Fruit fly (Drosophila melanogaster) whole organism, adult: Measurements from ENCODE around the gene P5CDh1.

Experiments used
- CG12768 ChIP-seq: fragments of 200-800 bp; sonication (Bioruptor generic); optimal IDR thresholded peaks from 2 replicates; lab custom pipeline; 2017; ENCODE audit warnings: missing biosample characterization, missing genetic modification characterization, mild to moderate bottlenecking, moderate library complexity, missing genetic modification reagents
- CG14711 ChIP-seq: fragments of 200-800 bp; sonication (Bioruptor generic); optimal IDR thresholded peaks from 2 replicates; lab custom pipeline; 2018; ENCODE audit warnings: missing biosample characterization, mild to moderate bottlenecking, missing genetic modification characterization, moderate library complexity
- CG7045 ChIP-seq: fragments of 200-800 bp; sonication (Bioruptor generic); optimal IDR thresholded peaks from 2 replicates; lab custom pipeline; 2017; ENCODE audit warnings: missing biosample characterization, mild to moderate bottlenecking, missing genetic modification characterization
- CG7101 ChIP-seq: fragments of 200-800 bp; sonication (Bioruptor generic); optimal IDR thresholded peaks from 2 replicates; lab custom pipeline; 2018; ENCODE audit warnings: missing biosample characterization, mild to moderate bottlenecking, missing genetic modification characterization, moderate library complexity
- Clk ChIP-seq: fragments of 200-800 bp; sonication (Bioruptor generic); optimal IDR thresholded peaks from 2 replicates; lab custom pipeline; 2017; ENCODE audit warnings: missing biosample characterization, missing genetic modification characterization
- bab1 ChIP-seq: fragments of 200-800 bp; sonication (Bioruptor generic); optimal IDR thresholded peaks from 3 replicates; lab custom pipeline; 2019; ENCODE audit warnings: missing biosample characterization, mild to moderate bottlenecking, missing genetic modification characterization, moderate library complexity
- kay ChIP-seq: fragments of 200-800 bp; sonication (Bioruptor generic); peaks from one replicate; lab custom pipeline; 2016; ENCODE audit warnings: missing biosample characterization, missing genetic modification characterization, borderline replicate concordance
- pad ChIP-seq: fragments of 200-800 bp; sonication (Bioruptor generic); optimal IDR thresholded peaks from 3 replicates; lab custom pipeline; 2017; ENCODE audit warnings: missing biosample characterization, missing genetic modification characterization, mild to moderate bottlenecking, moderate library complexity, missing genetic modification reagents
- tj ChIP-seq: fragments of 200-800 bp; sonication (Bioruptor generic); optimal IDR thresholded peaks from 3 replicates; lab custom pipeline; 2017; ENCODE audit warnings: missing biosample characterization, mild to moderate bottlenecking, missing genetic modification characterization, moderate library complexity
- toe ChIP-seq: fragments of 200-800 bp; sonication (Bioruptor generic); optimal IDR thresholded peaks from 2 replicates; lab custom pipeline; 2016; ENCODE audit warnings: missing biosample characterization, missing genetic modification characterization

- TF ChIP-seq kay (GFP tag; lab: Kevin White, UChicago) = no peak
- TF ChIP-seq bab1 (GFP tag; lab: Kevin White, UChicago) = no peak
- no peak for TF ChIP-seq Clk (GFP tag; lab: Kevin White, UChicago)
- TF ChIP-seq pad (GFP tag; lab: Kevin White, UChicago) = no peak
- TF ChIP-seq toe (GFP tag; lab: Kevin White, UChicago) = no peak
- no peak for TF ChIP-seq tj (GFP tag; lab: Kevin White, UChicago)
- TF ChIP-seq CG7101 = no peak
- no peak for TF ChIP-seq CG12768 (GFP tag; lab: Kevin White, UChicago)
- no peak for TF ChIP-seq CG14711
- no peak for TF ChIP-seq CG7045 (GFP tag; lab: Kevin White, UChicago)
Measured at dm6 chr3L:21884058-21884457, 42.9 kb upstream of the P5CDh1 start.
